ENCODE assay signal across 3 fruit fly cellular contexts in genomic region chr3L:18425288-18425687, dm6.
TF ChIP-seq lines count a peak whose summit lies in the region.

No protein-coding gene starts in this region.

- TF ChIP-seq CTCF in whole organism, embryonic (GFP tag; optimal IDR thresholded peaks at IDR 0.05; lab: Kevin White, UChicago), result no peak

TF ChIP-seq in whole organism, embryonic, 481 proteins besides CTCF, POLR2A, EP300 and RAD21:
- TF ChIP-seq CG16815 (GFP tag; optimal IDR thresholded peaks at IDR 0.05; lab: Kevin White, UChicago) (peak; percentile 11), CG2129 (GFP tag; IDR thresholded peaks at IDR 0.05; lab: Robert Waterston, UW; ENCODE audit: partially characterized antibody) (no peak), dmrt11E (tag; optimal IDR thresholded peaks at IDR 0.05; lab: Kevin White, UChicago) (peak; percentile 66), bigmax (GFP tag; optimal IDR thresholded peaks at IDR 0.05; lab: Kevin White, UChicago) (no peak), Hey (tag; optimal IDR thresholded peaks at IDR 0.05; lab: Kevin White, UChicago) (no peak), jumu (GFP tag; optimal IDR thresholded peaks at IDR 0.05; lab: Kevin White, UChicago) (no peak)

TF ChIP-seq in whole organism, prepupa, 60 proteins besides CTCF, POLR2A, EP300 and RAD21 (continues in another document):
- peak; percentile 24 for TF ChIP-seq Ets96B (tag; optimal IDR thresholded peaks at IDR 0.05; lab: Kevin White, UChicago)
- TF ChIP-seq salr (GFP tag; optimal IDR thresholded peaks at IDR 0.05; lab: Kevin White, UChicago), result no peak
- no peak for TF ChIP-seq fd59A (GFP tag; optimal IDR thresholded peaks at IDR 0.05; lab: Kevin White, UChicago)
- no peak for TF ChIP-seq CG7368 (GFP tag; optimal IDR thresholded peaks at IDR 0.05; lab: Kevin White, UChicago)
- TF ChIP-seq vri (GFP tag; optimal IDR thresholded peaks at IDR 0.05; lab: Kevin White, UChicago), result no peak
- no peak for TF ChIP-seq CG6276 (GFP tag; optimal IDR thresholded peaks at IDR 0.05; lab: Kevin White, UChicago)
- TF ChIP-seq CG6808 (GFP tag; optimal IDR thresholded peaks at IDR 0.05; lab: Kevin White, UChicago), result no peak
- TF ChIP-seq CG11762 (GFP tag; optimal IDR thresholded peaks at IDR 0.05; lab: Kevin White, UChicago; ENCODE audit: insufficient read depth), result no peak
- no peak for TF ChIP-seq ss (GFP tag; optimal IDR thresholded peaks at IDR 0.05; lab: Kevin White, UChicago)
- no peak for TF ChIP-seq CG6163 (GFP tag; IDR thresholded peaks at IDR 0.05; lab: Robert Waterston, UW)
- TF ChIP-seq CG6854 (GFP tag; optimal IDR thresholded peaks at IDR 0.05; lab: Kevin White, UChicago), result no peak
- no peak for TF ChIP-seq Lpt (GFP tag; optimal IDR thresholded peaks at IDR 0.05; lab: Kevin White, UChicago)
- TF ChIP-seq CG4318 (GFP tag; optimal IDR thresholded peaks at IDR 0.05; lab: Kevin White, UChicago), result no peak
- no peak for TF ChIP-seq Blimp-1 (GFP tag; optimal IDR thresholded peaks at IDR 0.05; lab: Kevin White, UChicago)
- peak; percentile 9 for TF ChIP-seq CG10669 (GFP tag; optimal IDR thresholded peaks at IDR 0.05; lab: Kevin White, UChicago)
- TF ChIP-seq CG16779 (tag; optimal IDR thresholded peaks at IDR 0.05; lab: Kevin White, UChicago), result no peak
- TF ChIP-seq CG3919 (GFP tag; optimal IDR thresholded peaks at IDR 0.05; lab: Kevin White, UChicago), result peak; percentile 16
- no peak for TF ChIP-seq Sox14 (GFP tag; optimal IDR thresholded peaks at IDR 0.05; lab: Kevin White, UChicago)
- no peak for TF ChIP-seq Eip93F (GFP tag; optimal IDR thresholded peaks at IDR 0.05; lab: Kevin White, UChicago)
- TF ChIP-seq svp (GFP tag; lab: Kevin White, UChicago), result peak; percentile 50
- peak; percentile 1 for TF ChIP-seq esn (GFP tag; optimal IDR thresholded peaks at IDR 0.05; lab: Kevin White, UChicago)
- TF ChIP-seq cyc (GFP tag; optimal IDR thresholded peaks at IDR 0.05; lab: Kevin White, UChicago), result no peak
- TF ChIP-seq Hr39 (GFP tag; optimal IDR thresholded peaks at IDR 0.05; lab: Kevin White, UChicago), result no peak
- TF ChIP-seq CG1621 (tag; optimal IDR thresholded peaks at IDR 0.05; lab: Kevin White, UChicago), result no peak
- peak; percentile 13 for TF ChIP-seq CG32006 (GFP tag; optimal IDR thresholded peaks at IDR 0.05; lab: Kevin White, UChicago)
- TF ChIP-seq CG8119 (GFP tag; IDR thresholded peaks at IDR 0.05; lab: Robert Waterston, UW), result no peak
- no peak for TF ChIP-seq CG9139 (GFP tag; optimal IDR thresholded peaks at IDR 0.05; lab: Kevin White, UChicago)
- TF ChIP-seq net (GFP tag; optimal IDR thresholded peaks at IDR 0.05; lab: Kevin White, UChicago), result no peak
- no peak for TF ChIP-seq eg (GFP tag; IDR thresholded peaks at IDR 0.05; lab: Robert Waterston, UW)
- no peak for TF ChIP-seq Eip75B (GFP tag; optimal IDR thresholded peaks at IDR 0.05; lab: Kevin White, UChicago)
- TF ChIP-seq CG11902 (GFP tag; optimal IDR thresholded peaks at IDR 0.05; lab: Kevin White, UChicago), result no peak
- no peak for TF ChIP-seq fd85E (GFP tag; optimal IDR thresholded peaks at IDR 0.05; lab: Kevin White, UChicago)
- TF ChIP-seq CG8319 (GFP tag; optimal IDR thresholded peaks at IDR 0.05; lab: Kevin White, UChicago), result no peak
- no peak for TF ChIP-seq CG3032 (tag; optimal IDR thresholded peaks at IDR 0.05; lab: Kevin White, UChicago)
- no peak for TF ChIP-seq lz (GFP tag; optimal IDR thresholded peaks at IDR 0.05; lab: Kevin White, UChicago)
- no peak for TF ChIP-seq CG8632 (GFP tag; optimal IDR thresholded peaks at IDR 0.05; lab: Kevin White, UChicago)
- peak; percentile 20 for TF ChIP-seq achi (GFP tag; optimal IDR thresholded peaks at IDR 0.05; lab: Kevin White, UChicago)
- TF ChIP-seq acj6 (GFP tag; optimal IDR thresholded peaks at IDR 0.05; lab: Kevin White, UChicago), result no peak
- peak; percentile 4 for TF ChIP-seq pdm3 (GFP tag; optimal IDR thresholded peaks at IDR 0.05; lab: Kevin White, UChicago)
- TF ChIP-seq CG10631 (GFP tag; optimal IDR thresholded peaks at IDR 0.05; lab: Kevin White, UChicago), result no peak
- TF ChIP-seq Eip78C (GFP tag; lab: Kevin White, UChicago), result peak; percentile 55
- no peak for TF ChIP-seq fkh (GFP tag; optimal IDR thresholded peaks at IDR 0.05; lab: Kevin White, UChicago)
- no peak for TF ChIP-seq Sox15 (GFP tag; optimal IDR thresholded peaks at IDR 0.05; lab: Kevin White, UChicago)
- peak; percentile 14 for TF ChIP-seq OdsH (GFP tag; optimal IDR thresholded peaks at IDR 0.05; lab: Kevin White, UChicago)
- no peak for TF ChIP-seq Ets21C (GFP tag; optimal IDR thresholded peaks at IDR 0.05; lab: Kevin White, UChicago)
- TF ChIP-seq dac (GFP tag; optimal IDR thresholded peaks at IDR 0.05; lab: Kevin White, UChicago), result no peak

TF ChIP-seq in whole organism, pupa, 21 proteins besides CTCF, POLR2A, EP300 and RAD21:
- TF ChIP-seq CG15710 (tag; optimal IDR thresholded peaks at IDR 0.05; lab: Kevin White, UChicago) (peak; percentile 23), fd96Ca (GFP tag; IDR thresholded peaks at IDR 0.05; lab: Robert Waterston, UW) (no peak), CG32121 (GFP tag; IDR thresholded peaks at IDR 0.05; lab: Robert Waterston, UW) (no peak), CG8159 (tag; optimal IDR thresholded peaks at IDR 0.05; lab: Kevin White, UChicago) (peak; percentile 1), D1 (tag; optimal IDR thresholded peaks at IDR 0.05; lab: Kevin White, UChicago) (no peak), CG14655 (GFP tag; optimal IDR thresholded peaks at IDR 0.05; lab: Kevin White, UChicago) (peak; percentile 8), CG17806 (tag; optimal IDR thresholded peaks at IDR 0.05; lab: Kevin White, UChicago) (peak; percentile 16), rn (GFP tag; IDR thresholded peaks at IDR 0.05; lab: Robert Waterston, UW) (no peak)
